Fruit fly (Drosophila melanogaster) whole organism, embryonic: Measurements from ENCODE around the gene CG10694.

Source experiments
- CG10147 ChIP-seq: fragments of 200-800 bp; sonication (Bioruptor generic); optimal IDR thresholded peaks from 2 replicates; lab custom pipeline; 2019; ENCODE audit warnings: missing biosample characterization, mild to moderate bottlenecking, missing genetic modification characterization, moderate library complexity
- CG10565 ChIP-seq: fragments of 200-800 bp; sonication (Bioruptor generic); optimal IDR thresholded peaks from 3 replicates; lab custom pipeline; 2016; ENCODE audit warnings: missing biosample characterization, mild to moderate bottlenecking, missing genetic modification characterization
- CG11398 ChIP-seq: fragments of 200-800 bp; sonication (Bioruptor generic); optimal IDR thresholded peaks from 2 replicates; lab custom pipeline; 2016; ENCODE audit warnings: missing biosample characterization, missing genetic modification characterization
- CG11696 ChIP-seq: fragments of 200-800 bp; sonication (Bioruptor generic); IDR thresholded peaks from 2 replicates; pipeline ENCODE4 v1.3.6; 2022; ENCODE audit warnings: missing biosample characterization, missing genetic modification characterization
- CG12104 ChIP-seq: fragments of 200-800 bp; sonication (Bioruptor generic); optimal IDR thresholded peaks from 3 replicates; lab custom pipeline; 2016; ENCODE audit warnings: missing biosample characterization, missing genetic modification characterization
- CG1233 ChIP-seq: fragments of 200-800 bp; sonication (Bioruptor generic); optimal IDR thresholded peaks from 4 replicates; lab custom pipeline; 2018; ENCODE audit warnings: missing biosample characterization, mild to moderate bottlenecking, missing genetic modification characterization
- CG1832 ChIP-seq: fragments of 200-800 bp; sonication (Bioruptor generic); optimal IDR thresholded peaks from 2 replicates; lab custom pipeline; 2017; ENCODE audit warnings: missing biosample characterization, mild to moderate bottlenecking, missing genetic modification characterization, inconsistent platforms
- CG18619 ChIP-seq: fragments of 200-800 bp; sonication (Bioruptor generic); optimal IDR thresholded peaks from 3 replicates; lab custom pipeline; 2017; ENCODE audit warnings: missing biosample characterization, mild to moderate bottlenecking, missing genetic modification characterization
- CG2678 ChIP-seq: fragments of 200-800 bp; sonication (Bioruptor generic); optimal IDR thresholded peaks from 3 replicates; lab custom pipeline; 2019; ENCODE audit warnings: missing biosample characterization, mild to moderate bottlenecking, missing genetic modification characterization, moderate library complexity
- CG32532 ChIP-seq: fragments of 200-800 bp; sonication (Bioruptor generic); IDR thresholded peaks from 2 replicates; pipeline ENCODE4 v1.3.6; 2022; ENCODE audit warnings: missing biosample characterization, missing genetic modification characterization
- CG3995 ChIP-seq: fragments of 200-800 bp; sonication (Bioruptor generic); optimal IDR thresholded peaks from 3 replicates; lab custom pipeline; 2016; ENCODE audit warnings: missing biosample characterization, missing genetic modification characterization
- CG4854 ChIP-seq: fragments of 200-800 bp; sonication (Bioruptor generic); optimal IDR thresholded peaks from 2 replicates; lab custom pipeline; 2016; ENCODE audit warnings: missing biosample characterization, missing genetic modification characterization, inconsistent platforms
- CG5180 ChIP-seq: fragments of 200-800 bp; sonication (Bioruptor generic); optimal IDR thresholded peaks from 3 replicates; lab custom pipeline; 2017; ENCODE audit warnings: missing biosample characterization, missing genetic modification characterization, mild to moderate bottlenecking, moderate library complexity, missing genetic modification reagents
- CG6272 ChIP-seq: fragments of 200-800 bp; sonication (Bioruptor generic); IDR thresholded peaks from 2 replicates; pipeline ENCODE4 v1.3.6; 2022; ENCODE audit warnings: missing biosample characterization, missing genetic modification characterization
- CG7839 ChIP-seq: fragments of 200-800 bp; sonication (Bioruptor generic); optimal IDR thresholded peaks from 3 replicates; lab custom pipeline; 2018; ENCODE audit warnings: missing biosample characterization, mild to moderate bottlenecking, missing genetic modification characterization, moderate library complexity
- CG7928 ChIP-seq: fragments of 200-800 bp; sonication (Bioruptor generic); optimal IDR thresholded peaks from 2 replicates; lab custom pipeline; 2017; ENCODE audit warnings: missing biosample characterization, mild to moderate bottlenecking, missing genetic modification characterization
- CG7963 ChIP-seq: fragments of 200-800 bp; sonication (Bioruptor generic); IDR thresholded peaks from 3 replicates; pipeline ENCODE4 v1.3.6; 2022; ENCODE audit warnings: missing biosample characterization, missing genetic modification characterization; ENCODE audit not compliant: partially characterized antibody
- CG9817 ChIP-seq: fragments of 200-800 bp; sonication (Bioruptor generic); optimal IDR thresholded peaks from 2 replicates; lab custom pipeline; 2018; ENCODE audit warnings: missing biosample characterization, mild to moderate bottlenecking, missing genetic modification characterization, moderate library complexity
- CkIIα-i1 ChIP-seq: fragments of 200-800 bp; sonication (Bioruptor generic); IDR thresholded peaks from 2 replicates; pipeline ENCODE4 v1.3.6; 2022; ENCODE audit warnings: missing biosample characterization, missing genetic modification characterization
- ERR ChIP-seq: fragments of 200-800 bp; sonication (Bioruptor generic); optimal IDR thresholded peaks from 2 replicates; lab custom pipeline; 2016; ENCODE audit warnings: missing biosample characterization, missing genetic modification characterization
- Eip74EF ChIP-seq, 2 experiments: fragments of 200-800 bp in 1 of 2; fragments of >200 bp in 1 of 2; sonication (Bioruptor generic) in 1 of 2; optimal IDR thresholded peaks; 2 replicates each; lab custom pipeline; 2017 to 2019; ENCODE audit warnings: missing biosample characterization in 2 of 2, missing genetic modification characterization in 2 of 2, mild to moderate bottlenecking in 1 of 2, moderate library complexity in 1 of 2
- Fer1 ChIP-seq: fragments of 200-800 bp; sonication (Bioruptor generic); optimal IDR thresholded peaks from 2 replicates; lab custom pipeline; 2017; ENCODE audit warnings: missing biosample characterization, mild to moderate bottlenecking, missing genetic modification characterization
- Hand ChIP-seq: fragments of 200-800 bp; sonication (Bioruptor generic); optimal IDR thresholded peaks from 2 replicates; lab custom pipeline; 2017; ENCODE audit warnings: mild to moderate bottlenecking, missing biosample characterization, missing genetic modification reagents, missing genetic modification characterization
- Lpt ChIP-seq: fragments of >200 bp; optimal IDR thresholded peaks from 2 replicates; lab custom pipeline; 2018; ENCODE audit warnings: missing biosample characterization, missing genetic modification characterization
- NC2β ChIP-seq: fragments of 200-800 bp; sonication (Bioruptor generic); optimal IDR thresholded peaks from 2 replicates; lab custom pipeline; 2016; ENCODE audit warnings: missing biosample characterization, missing genetic modification characterization
- Sry-β ChIP-seq: fragments of 200-800 bp; sonication (Bioruptor generic); optimal IDR thresholded peaks from 2 replicates; lab custom pipeline; 2018; ENCODE audit warnings: missing biosample characterization, mild to moderate bottlenecking, missing genetic modification characterization, moderate library complexity
- Trl ChIP-seq, 3 experiments: fragments of >200 bp in 2 of 3; fragments of 200-800 bp in 1 of 3; sonication (Bioruptor generic) in 1 of 3; optimal IDR thresholded peaks; 2 replicates in 1 of 3; 3 replicates in 2 of 3; lab custom pipeline; 2016 to 2017; ENCODE audit warnings: missing biosample characterization in 1 of 3, missing genetic modification characterization in 1 of 3
- abd-A ChIP-seq: fragments of 200-800 bp; sonication (Bioruptor generic); optimal IDR thresholded peaks from 3 replicates; lab custom pipeline; 2019; ENCODE audit warnings: missing biosample characterization, mild to moderate bottlenecking, missing genetic modification characterization, moderate library complexity
- aop ChIP-seq: fragments of 200-800 bp; sonication (Bioruptor generic); IDR thresholded peaks from 2 replicates; pipeline ENCODE4 v1.3.6; 2022; ENCODE audit warnings: missing biosample characterization, missing genetic modification characterization
- br ChIP-seq: fragments of >200 bp; optimal IDR thresholded peaks from 2 replicates; lab custom pipeline; 2017
- cas ChIP-seq: fragments of 200-800 bp; sonication (Bioruptor generic); IDR thresholded peaks from 2 replicates; pipeline ENCODE4 v1.3.6; 2022; ENCODE audit warnings: missing biosample characterization, missing genetic modification characterization
- cato ChIP-seq: fragments of 200-800 bp; sonication (Bioruptor generic); optimal IDR thresholded peaks from 2 replicates; lab custom pipeline; 2016; ENCODE audit warnings: missing biosample characterization, missing genetic modification characterization, borderline replicate concordance
- caup ChIP-seq: fragments of 200-800 bp; sonication (Bioruptor generic); optimal IDR thresholded peaks from 3 replicates; lab custom pipeline; 2017; ENCODE audit warnings: missing biosample characterization, mild to moderate bottlenecking, missing genetic modification characterization, moderate library complexity; ENCODE audit not compliant: severe bottlenecking
- chm ChIP-seq: fragments of 200-800 bp; sonication (Bioruptor generic); IDR thresholded peaks from 2 replicates; pipeline ENCODE4 v1.3.6; 2022; ENCODE audit warnings: missing biosample characterization, missing genetic modification characterization
- ewg ChIP-seq: fragments of 200-800 bp; sonication (Bioruptor generic); optimal IDR thresholded peaks from 3 replicates; lab custom pipeline; 2017; ENCODE audit warnings: mild to moderate bottlenecking, missing biosample characterization, missing genetic modification reagents, missing genetic modification characterization
- gcm ChIP-seq: fragments of 200-800 bp; sonication (Bioruptor generic); optimal IDR thresholded peaks from 2 replicates; lab custom pipeline; 2019; ENCODE audit warnings: missing biosample characterization, mild to moderate bottlenecking, missing genetic modification characterization, moderate library complexity
- gem ChIP-seq: fragments of 200-800 bp; sonication (Bioruptor generic); optimal IDR thresholded peaks from 2 replicates; lab custom pipeline; 2019; ENCODE audit warnings: missing biosample characterization, mild to moderate bottlenecking, missing genetic modification characterization, moderate library complexity
- her ChIP-seq: fragments of 200-800 bp; sonication (Bioruptor generic); optimal IDR thresholded peaks from 2 replicates; lab custom pipeline; 2016; ENCODE audit warnings: missing biosample characterization, missing genetic modification characterization
- hkb ChIP-seq, 2 experiments: fragments of 200-800 bp in 1 of 2; fragments of >200 bp in 1 of 2; sonication (Bioruptor generic) in 1 of 2; IDR thresholded peaks in 1 of 2; optimal IDR thresholded peaks in 1 of 2; 2 replicates each; pipeline versions ENCODE4 v1.3.6 to Lab custom; 2017 to 2022; ENCODE audit warnings: missing biosample characterization in 1 of 2, missing genetic modification characterization in 1 of 2
- hth ChIP-seq: fragments of >200 bp; optimal IDR thresholded peaks from 2 replicates; lab custom pipeline; 2017; ENCODE audit warnings: inconsistent platforms
- insv ChIP-seq, 2 experiments: fragments of 200-800 bp; sonication (Bioruptor generic); optimal IDR thresholded peaks; 3 replicates each; lab custom pipeline; 2016 to 2018; ENCODE audit warnings: missing biosample characterization in 2 of 2, missing genetic modification characterization in 2 of 2
- jumu ChIP-seq: fragments of 200-800 bp; sonication (Bioruptor generic); optimal IDR thresholded peaks from 3 replicates; lab custom pipeline; 2016; ENCODE audit warnings: missing biosample characterization, missing genetic modification characterization
- lov ChIP-seq, 2 experiments: fragments of 200-800 bp in 1 of 2; fragments of >200 bp in 1 of 2; sonication (Bioruptor generic) in 1 of 2; IDR thresholded peaks in 1 of 2; optimal IDR thresholded peaks in 1 of 2; 2 replicates in 1 of 2; 3 replicates in 1 of 2; pipeline versions ENCODE4 v1.3.6 to Lab custom; 2017 to 2022; ENCODE audit warnings: missing biosample characterization in 1 of 2, missing genetic modification characterization in 1 of 2
- maf-S ChIP-seq: fragments of 200-800 bp; sonication (Bioruptor generic); optimal IDR thresholded peaks from 2 replicates; lab custom pipeline; 2016; ENCODE audit warnings: missing biosample characterization, missing genetic modification characterization
- nerfin-2 ChIP-seq: fragments of 200-800 bp; sonication (Bioruptor generic); IDR thresholded peaks from 2 replicates; pipeline ENCODE4 v1.3.6; 2022; ENCODE audit warnings: missing biosample characterization, missing genetic modification characterization; ENCODE audit not compliant: partially characterized antibody
- pfk ChIP-seq: fragments of 200-800 bp; sonication (Bioruptor generic); optimal IDR thresholded peaks from 2 replicates; lab custom pipeline; 2018; ENCODE audit warnings: missing biosample characterization, mild to moderate bottlenecking, missing genetic modification characterization, moderate library complexity
- pzg ChIP-seq: fragments of 200-800 bp; sonication (Bioruptor generic); optimal IDR thresholded peaks from 3 replicates; lab custom pipeline; 2018; ENCODE audit warnings: missing biosample characterization, mild to moderate bottlenecking, missing genetic modification characterization, moderate library complexity
- sqz ChIP-seq: fragments of 200-800 bp; sonication (Bioruptor generic); optimal IDR thresholded peaks from 3 replicates; lab custom pipeline; 2018; ENCODE audit warnings: missing biosample characterization, mild to moderate bottlenecking, missing genetic modification characterization
- trem ChIP-seq: fragments of 200-800 bp; optimal IDR thresholded peaks from 3 replicates; lab custom pipeline; 2019; ENCODE audit warnings: missing biosample characterization, mild to moderate bottlenecking, missing genetic modification characterization, moderate library complexity

The CG10694 gene

dm6 chr3R:24106059-24106631 is 1.0 kb upstream of the CG10694 start (continued):
- TF ChIP-seq nerfin-2 (no peak), CG10565 (GFP tag; lab: Kevin White, UChicago) (no peak), hth (lab: Kevin White, UChicago) (no peak), ewg (GFP tag; lab: Kevin White, UChicago) (peak; percentile 84), gem (tag; lab: Kevin White, UChicago) (peak; percentile 51), CG7839 (peak; percentile 35), aop (GFP tag; lab: Robert Waterston, UW) (no peak), pzg (GFP tag; lab: Kevin White, UChicago) (peak; percentile 11), maf-S (GFP tag; lab: Kevin White, UChicago) (no peak), CG32532 (GFP tag; lab: Robert Waterston, UW) (no peak), CG1832 (GFP tag; lab: Kevin White, UChicago) (no peak), CG10147 (GFP tag; lab: Kevin White, UChicago) (peak; percentile 30), CkIIα-i1 (GFP tag; lab: Robert Waterston, UW) (no peak), CG2678 (tag; lab: Kevin White, UChicago) (peak; percentile 46), lov (optimal IDR thresholded peaks at IDR 0.05; lab: Kevin White, UChicago) (no peak), lov (GFP tag; IDR thresholded peaks at IDR 0.05; lab: Robert Waterston, UW) (no peak), cato (GFP tag; lab: Kevin White, UChicago) (no peak), caup (GFP tag; lab: Kevin White, UChicago) (peak; percentile 43), CG18619 (GFP tag; lab: Kevin White, UChicago) (no peak), trem (tag; lab: Kevin White, UChicago) (no peak), CG7963 (no peak), cas (GFP tag; lab: Robert Waterston, UW) (no peak), abd-A (tag; lab: Kevin White, UChicago) (no peak), NC2β (GFP tag; lab: Kevin White, UChicago) (no peak), CG4854 (peak; percentile 60), CG12104 (no peak), CG9817 (tag; lab: Kevin White, UChicago) (peak; percentile 7), her (GFP tag; lab: Kevin White, UChicago) (no peak), gcm (GFP tag; lab: Kevin White, UChicago) (peak; percentile 51), Lpt (GFP tag; lab: Kevin White, UChicago) (no peak), CG3995 (GFP tag; lab: Kevin White, UChicago) (peak; percentile 56), CG11696 (no peak), Hand (GFP tag; lab: Kevin White, UChicago) (peak; percentile 35), chm (GFP tag; lab: Robert Waterston, UW) (no peak), Trl (optimal IDR thresholded peaks at IDR 0.05; lab: Kevin White, UChicago) (no peak), Trl (GFP tag; optimal IDR thresholded peaks at IDR 0.05; lab: Kevin White, UChicago) (peak; percentile 16), CG7928 (GFP tag; lab: Kevin White, UChicago) (peak; percentile 5), pfk (GFP tag; lab: Kevin White, UChicago) (no peak), Eip74EF (GFP tag; optimal IDR thresholded peaks at IDR 0.05; lab: Kevin White, UChicago) (no peak), insv (GFP tag; optimal IDR thresholded peaks at IDR 0.05; lab: Kevin White, UChicago) (no peak), ERR (GFP tag; lab: Kevin White, UChicago) (no peak), br (lab: Kevin White, UChicago) (no peak), Sry-β (GFP tag; lab: Kevin White, UChicago) (no peak), CG1233 (GFP tag; lab: Kevin White, UChicago) (no peak), sqz (GFP tag; lab: Kevin White, UChicago) (no peak), CG11398 (GFP tag; lab: Kevin White, UChicago) (no peak), hkb (optimal IDR thresholded peaks at IDR 0.05; lab: Kevin White, UChicago) (no peak), hkb (GFP tag; IDR thresholded peaks at IDR 0.05; lab: Robert Waterston, UW) (no peak), CG6272 (GFP tag; lab: Robert Waterston, UW) (no peak), Fer1 (GFP tag; lab: Kevin White, UChicago) (peak; percentile 76), CG5180 (GFP tag; lab: Kevin White, UChicago) (peak; percentile 16), jumu (GFP tag; lab: Kevin White, UChicago) (no peak)
